Fruit fly (Drosophila melanogaster): ENCODE results near the gene CG34279.

The CG34279 gene

DNA sequence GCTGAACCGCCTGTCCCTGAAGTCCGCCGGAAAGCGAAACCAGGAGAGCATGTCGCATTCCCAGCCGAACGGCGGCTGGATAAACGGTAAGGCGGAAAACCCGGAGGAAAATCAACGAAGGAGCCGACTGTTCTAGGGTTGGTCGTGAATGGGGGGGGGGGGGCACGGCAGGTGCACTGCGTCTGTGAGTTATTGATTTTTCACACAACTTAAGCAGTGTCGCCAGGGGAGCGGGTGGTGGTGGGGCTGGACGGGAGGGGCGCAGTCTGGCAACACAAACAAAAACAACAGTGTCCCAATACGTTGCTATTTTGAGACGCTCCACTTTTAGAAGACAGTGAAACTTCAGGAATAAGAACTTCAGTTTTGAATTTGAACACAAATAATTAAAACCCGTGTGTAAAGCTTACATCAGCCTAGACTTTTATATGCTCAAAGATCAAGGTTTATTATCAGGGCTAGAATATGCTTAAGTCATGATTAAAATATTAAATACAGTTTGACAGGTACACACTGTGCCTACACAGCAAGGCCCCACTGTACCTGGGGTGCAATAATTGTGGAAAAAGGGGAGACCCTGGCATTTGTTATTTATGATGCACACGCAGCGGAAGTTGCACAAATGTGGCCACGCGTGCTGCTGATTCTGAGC is 16.8 kb downstream of the CG34279 start (continued):
- peak; percentile 22 for TF ChIP-seq ac (GFP tag; optimal IDR thresholded peaks at IDR 0.05)
- TF ChIP-seq Eip74EF (GFP tag; optimal IDR thresholded peaks at IDR 0.05): peak in 1 of 2 experiments; percentile 44
- no peak for TF ChIP-seq Ets97D (GFP tag; optimal IDR thresholded peaks at IDR 0.05)
- peak; percentile 57; the same call in 2 of the 3 replicates for TF ChIP-seq Aef1 (GFP tag; IDR thresholded peaks at IDR 0.05)
- no peak for TF ChIP-seq pros (GFP tag; optimal IDR thresholded peaks at IDR 0.05)
- no peak for TF ChIP-seq chinmo (GFP tag; IDR thresholded peaks at IDR 0.05; ENCODE audit: partially characterized antibody)
- TF ChIP-seq CG18476 (GFP tag; optimal IDR thresholded peaks at IDR 0.05): peak; percentile 50
- no peak for TF ChIP-seq slou (GFP tag; optimal IDR thresholded peaks at IDR 0.05)
- TF ChIP-seq wek (GFP tag; optimal IDR thresholded peaks at IDR 0.05): peak; percentile 45

DNA sequence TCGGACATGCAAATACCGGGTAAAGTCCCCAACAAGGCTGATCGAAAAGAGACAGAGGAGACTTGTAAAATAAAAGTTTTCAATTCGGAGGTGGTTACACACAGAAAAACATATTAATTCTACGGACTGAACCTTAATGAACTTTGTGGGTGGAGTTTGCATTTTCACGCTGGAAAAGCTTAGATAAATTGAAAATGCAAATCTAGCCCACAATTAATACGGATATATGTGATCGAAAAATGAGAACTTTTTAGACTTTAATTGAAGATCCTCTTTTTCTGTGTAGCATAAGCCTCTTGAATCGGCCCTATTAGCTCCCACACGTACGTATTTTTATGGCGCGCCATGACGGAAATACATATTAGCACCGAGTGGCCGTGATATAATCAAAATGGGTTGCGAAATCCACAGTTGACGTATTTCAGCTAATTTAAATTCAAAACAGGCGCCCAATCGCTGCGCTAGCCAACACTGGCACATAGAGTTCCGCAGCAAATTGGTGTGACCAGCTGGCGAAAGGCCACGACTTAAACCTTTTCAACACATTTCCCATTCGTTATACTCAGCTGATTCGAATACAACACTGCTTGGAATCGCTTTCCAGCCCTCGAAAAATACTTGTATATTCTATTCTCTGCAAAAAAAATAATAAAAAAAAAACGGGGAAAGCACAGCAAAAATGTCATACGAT is 17.6 kb downstream of the CG34279 start:
- no peak for TF ChIP-seq MTF-1 (GFP tag; optimal IDR thresholded peaks at IDR 0.05; ENCODE audit: borderline replicate concordance)
- no peak for TF ChIP-seq CTCF (GFP tag; optimal IDR thresholded peaks at IDR 0.05)
- TF ChIP-seq run (tag; optimal IDR thresholded peaks at IDR 0.05): no peak
- no peak for TF ChIP-seq Tbp (GFP tag; optimal IDR thresholded peaks at IDR 0.05)
- peak; percentile 55 for TF ChIP-seq Fer1 (GFP tag; optimal IDR thresholded peaks at IDR 0.05)
- peak; percentile 84 for TF ChIP-seq gfzf (GFP tag; optimal IDR thresholded peaks at IDR 0.05)
- TF ChIP-seq CG17612 (GFP tag; IDR thresholded peaks at IDR 0.05): no peak; the same call in 1 of the 2 replicates
- TF ChIP-seq pfk (GFP tag; optimal IDR thresholded peaks at IDR 0.05): peak; percentile 43
- TF ChIP-seq CG8944 (GFP tag; optimal IDR thresholded peaks at IDR 0.05): peak; percentile 56
- TF ChIP-seq CG8290 (GFP tag; optimal IDR thresholded peaks at IDR 0.05): peak; percentile 61
- peak in 1 of 2 experiments; percentile 85 for TF ChIP-seq CG8290 (tag; optimal IDR thresholded peaks at IDR 0.05)
- peak; percentile 32 for TF ChIP-seq Dip3 (GFP tag; optimal IDR thresholded peaks at IDR 0.05)
- TF ChIP-seq Doc2 (GFP tag; IDR thresholded peaks at IDR 0.05): no peak
- no peak for TF ChIP-seq CG7963 (GFP tag; IDR thresholded peaks at IDR 0.05; ENCODE audit: partially characterized antibody)
- no peak for TF ChIP-seq CG10462 (GFP tag; optimal IDR thresholded peaks at IDR 0.05)
- peak; percentile 53 for TF ChIP-seq Oli (tag; optimal IDR thresholded peaks at IDR 0.05)
- TF ChIP-seq Chrac-16 (GFP tag; optimal IDR thresholded peaks at IDR 0.05): peak; percentile 73
- TF ChIP-seq CG15601 (tag; optimal IDR thresholded peaks at IDR 0.05): peak; percentile 51
- no peak for TF ChIP-seq so (GFP tag; IDR thresholded peaks at IDR 0.05)
- no peak for TF ChIP-seq kah (GFP tag; optimal IDR thresholded peaks at IDR 0.05)
- peak; percentile 71 for TF ChIP-seq CG11504 (tag; optimal IDR thresholded peaks at IDR 0.05)
- TF ChIP-seq stwl (tag; optimal IDR thresholded peaks at IDR 0.05): peak; percentile 97
- TF ChIP-seq Hey (tag; optimal IDR thresholded peaks at IDR 0.05): no peak
- peak; percentile 74 for TF ChIP-seq CHES-1-like (GFP tag; optimal IDR thresholded peaks at IDR 0.05)
- TF ChIP-seq seq (GFP tag; IDR thresholded peaks at IDR 0.05): peak; percentile 68
- TF ChIP-seq CG14050 (GFP tag; IDR thresholded peaks at IDR 0.05): peak; percentile 20; the same call in 2 of the 3 replicates
- TF ChIP-seq Vsx1 (GFP tag; optimal IDR thresholded peaks at IDR 0.05): peak; percentile 95
- peak; percentile 45 for TF ChIP-seq CG7786 (GFP tag; optimal IDR thresholded peaks at IDR 0.05)
- TF ChIP-seq yki (optimal IDR thresholded peaks at IDR 0.05): no peak
- no peak for TF ChIP-seq CG3065 (GFP tag; optimal IDR thresholded peaks at IDR 0.05)
- TF ChIP-seq CG10431 (GFP tag; optimal IDR thresholded peaks at IDR 0.05): peak; percentile 4
- TF ChIP-seq CG32772 (GFP tag; IDR thresholded peaks at IDR 0.05): peak; percentile 71
- no peak for TF ChIP-seq bowl (GFP tag; IDR thresholded peaks at IDR 0.05)
- peak; percentile 66 for TF ChIP-seq CG14014 (GFP tag; IDR thresholded peaks at IDR 0.05)
- peak; percentile 56; the same call in 1 of the 2 replicates for TF ChIP-seq CG6689 (GFP tag; IDR thresholded peaks at IDR 0.05)
- TF ChIP-seq crol (GFP tag; IDR thresholded peaks at IDR 0.05): no peak
- TF ChIP-seq Spps (tag; optimal IDR thresholded peaks at IDR 0.05): no peak
- TF ChIP-seq z (GFP tag; IDR thresholded peaks at IDR 0.05): no peak
- TF ChIP-seq CG6254 (GFP tag; optimal IDR thresholded peaks at IDR 0.05): no peak
- no peak for TF ChIP-seq btn (GFP tag; optimal IDR thresholded peaks at IDR 0.05)

All from whole organism, embryonic.